Worm (Caenorhabditis elegans): ENCODE results near the gene Y44A6D.6.

Gene Y44A6D.6

ce11 chrV:20778257-20778697 is 28.9 kb upstream of the Y44A6D.6 start (continued):
- TF ChIP-seq lsy-12 (tag; optimal IDR thresholded peaks at IDR 0.05) (peak; percentile 96), nhr-23 (tag; optimal IDR thresholded peaks at IDR 0.05) (peak; percentile 98), ama-1 (optimal IDR thresholded peaks at IDR 0.05) (peak; percentile 87), aly-2 (tag; optimal IDR thresholded peaks at IDR 0.05) (no peak), mml-1 (tag; optimal IDR thresholded peaks at IDR 0.05) (peak; percentile 2), nhr-43 (tag; optimal IDR thresholded peaks at IDR 0.05; ENCODE audit: poor library complexity, severe bottlenecking) (peak; percentile 84), ztf-11 (tag; optimal IDR thresholded peaks at IDR 0.05) (no peak), unc-39 (tag; optimal IDR thresholded peaks at IDR 0.05) (peak; percentile 51), nhr-28 (tag; optimal IDR thresholded peaks at IDR 0.05) (no peak), tbx-2 (tag; optimal IDR thresholded peaks at IDR 0.05) (peak; percentile 89), ceh-16 (tag; optimal IDR thresholded peaks at IDR 0.05) (no peak), nhr-76 (tag; optimal IDR thresholded peaks at IDR 0.05) (peak; percentile 46), nhr-12 (tag; optimal IDR thresholded peaks at IDR 0.05) (no peak), daf-12 (tag; optimal IDR thresholded peaks at IDR 0.05) (peak; percentile 3)

ce11 chrV:20778886-20779285 is 28.3 kb upstream of the Y44A6D.6 start:
- TF ChIP-seq nhr-23 (tag; optimal IDR thresholded peaks at IDR 0.05) = peak; percentile 47
- no peak for TF ChIP-seq eor-1 (tag; optimal IDR thresholded peaks at IDR 0.05)
- peak; percentile 18 for TF ChIP-seq ceh-28 (tag; optimal IDR thresholded peaks at IDR 0.05)
- TF ChIP-seq elt-2 (tag; optimal IDR thresholded peaks at IDR 0.05) = peak; percentile 41
- TF ChIP-seq elt-3 (tag; optimal IDR thresholded peaks at IDR 0.05) = peak in 1 of 3 experiments; percentile 30
- TF ChIP-seq pqm-1 (tag; optimal IDR thresholded peaks at IDR 0.05) = peak; percentile 45
- TF ChIP-seq elt-1 (tag; optimal IDR thresholded peaks at IDR 0.05) = no peak
- TF ChIP-seq R02D3.7 (tag; optimal IDR thresholded peaks at IDR 0.05) = no peak
- peak; percentile 65 for TF ChIP-seq ama-1 (optimal IDR thresholded peaks at IDR 0.05)

ce11 chrV:20779707-20780346 is 27.3 kb upstream of the Y44A6D.6 start:
- no peak for TF ChIP-seq eor-1 (tag; optimal IDR thresholded peaks at IDR 0.05)
- TF ChIP-seq nhr-43 (tag; optimal IDR thresholded peaks at IDR 0.05; ENCODE audit: poor library complexity, severe bottlenecking) = peak; percentile 19

- TF ChIP-seq nfya-1 (tag; optimal IDR thresholded peaks at IDR 0.05; ENCODE audit: insufficient read depth) = peak; percentile 65
- TF ChIP-seq ama-1 (optimal IDR thresholded peaks at IDR 0.05) = peak; percentile 65
- no peak for TF ChIP-seq lin-15B (tag; optimal IDR thresholded peaks at IDR 0.05)
- no peak for TF ChIP-seq unc-62 (GFP tag; optimal IDR thresholded peaks at IDR 0.05)
- TF ChIP-seq lin-39 (tag; optimal IDR thresholded peaks at IDR 0.05) = no peak
These were observed 26.7 kb upstream of the Y44A6D.6 start, which contains the start of gene hif-1 for ce11 chrV:20780400-20780799. TSS of gene hif-1 (plus strand) at chrV:20780407.

ce11 chrV:20781346-20781952 is 25.7 kb upstream of the Y44A6D.6 start:
- TF ChIP-seq jun-1 (tag; optimal IDR thresholded peaks at IDR 0.05) (no peak), ama-1 (optimal IDR thresholded peaks at IDR 0.05) (peak; percentile 27)

- TF ChIP-seq ceh-28 (tag; optimal IDR thresholded peaks at IDR 0.05) (peak; percentile 3), elt-3 (tag; optimal IDR thresholded peaks at IDR 0.05) (no peak), mdl-1 (tag; optimal IDR thresholded peaks at IDR 0.05) (peak; percentile 24), nhr-28 (tag; optimal IDR thresholded peaks at IDR 0.05) (no peak), nfya-1 (tag; optimal IDR thresholded peaks at IDR 0.05; ENCODE audit: insufficient read depth) (peak; percentile 87), skn-1 (tag; optimal IDR thresholded peaks at IDR 0.05) (no peak), lin-39 (tag; optimal IDR thresholded peaks at IDR 0.05) (peak; percentile 33), elt-2 (tag; optimal IDR thresholded peaks at IDR 0.05) (no peak), lsy-12 (tag; optimal IDR thresholded peaks at IDR 0.05) (peak; percentile 48), hmg-11 (tag; optimal IDR thresholded peaks at IDR 0.05) (peak; percentile 38), ceh-82 (tag; optimal IDR thresholded peaks at IDR 0.05) (no peak), nhr-77 (tag; optimal IDR thresholded peaks at IDR 0.05) (no peak), fkh-10 (GFP tag; optimal IDR thresholded peaks at IDR 0.05) (peak; percentile 98), ama-1 (optimal IDR thresholded peaks at IDR 0.05) (peak; percentile 86), lin-15B (tag; optimal IDR thresholded peaks at IDR 0.05) (peak; percentile 33)
These were observed 24.9 kb upstream of the Y44A6D.6 start for ce11 chrV:20782188-20782587.

All from whole organism, L3 larva.